Worm (Caenorhabditis elegans) whole organism, L3 larva: ENCODE data around the gene srh-167.

ENCODE experiments used
- aly-2 ChIP-seq: fragments of 150-350 bp; optimal IDR thresholded peaks from 2 replicates; lab custom pipeline; 2014; ENCODE audit warnings: missing biosample characterization, missing genetic modification characterization
- ceh-28 ChIP-seq: fragments of 150-350 bp; optimal IDR thresholded peaks from 2 replicates; lab custom pipeline; 2014; ENCODE audit warnings: missing biosample characterization, missing genetic modification reagents, missing genetic modification characterization
- egl-27 ChIP-seq: sonication (generic microtip); optimal IDR thresholded peaks from 4 replicates; lab custom pipeline; 2017; ENCODE audit warnings: missing biosample characterization, missing genetic modification reagents, missing genetic modification characterization
- elt-1 ChIP-seq: fragments of 150-350 bp; optimal IDR thresholded peaks from 2 replicates; lab custom pipeline; 2014; ENCODE audit warnings: missing biosample characterization, missing genetic modification characterization
- eor-1 ChIP-seq, 2 experiments: fragments of 150-350 bp; optimal IDR thresholded peaks; 2 replicates each; lab custom pipeline; 2014 to 2018; ENCODE audit warnings: missing biosample characterization in 2 of 2, missing genetic modification characterization in 2 of 2
- nfya-1 ChIP-seq: sonication (generic microtip); optimal IDR thresholded peaks from 2 replicates; lab custom pipeline; 2017; ENCODE audit warnings: missing genetic modification characterization, mild to moderate bottlenecking, missing compliant biosample characterization, antibody characterized with exemption, moderate library complexity; ENCODE audit not compliant: insufficient read depth
- nhr-237 ChIP-seq: fragments of 150-350 bp; optimal IDR thresholded peaks from 2 replicates; lab custom pipeline; 2014; ENCODE audit warnings: missing biosample characterization, missing genetic modification characterization
- nhr-28 ChIP-seq: fragments of 150-350 bp; optimal IDR thresholded peaks from 2 replicates; lab custom pipeline; 2014; ENCODE audit warnings: missing biosample characterization, missing genetic modification characterization
- nhr-76 ChIP-seq: fragments of 150-350 bp; sonication (generic microtip); optimal IDR thresholded peaks from 5 replicates; lab custom pipeline; 2014; ENCODE audit warnings: missing biosample characterization, missing genetic modification characterization
- nhr-77 ChIP-seq: fragments of 150-350 bp; optimal IDR thresholded peaks from 2 replicates; lab custom pipeline; 2014; ENCODE audit warnings: missing biosample characterization, missing genetic modification characterization

DNA sequence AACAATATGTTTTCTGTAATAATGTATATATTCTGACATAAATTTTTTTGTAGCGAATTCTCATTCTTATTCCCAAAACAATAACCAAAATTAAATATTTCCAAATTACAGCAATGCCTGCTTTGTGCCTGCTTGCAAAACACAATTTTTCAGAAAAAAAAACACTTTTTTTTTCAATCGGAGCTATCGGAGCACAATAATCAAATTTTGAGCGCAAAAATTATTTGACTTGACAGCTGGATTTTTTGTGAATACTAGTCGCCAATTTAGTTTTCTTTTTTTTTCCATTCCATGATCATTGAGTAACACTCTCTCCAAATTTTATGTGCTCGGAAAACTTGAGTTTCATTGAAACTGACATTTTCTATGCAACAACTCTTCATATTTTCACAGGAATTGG lies 16.3 kb upstream of the srh-167 start, which contains the start of gene srh-180:
- TF ChIP-seq nhr-237 (tag; lab: Kevin White, UChicago), result no peak
- no peak for TF ChIP-seq nhr-77 (tag; lab: Kevin White, UChicago)
- no peak for TF ChIP-seq eor-1 (tag; optimal IDR thresholded peaks at IDR 0.05; lab: Kevin White, UChicago)
- no peak for TF ChIP-seq egl-27 (tag; lab: Kevin White, UChicago)
- TF ChIP-seq aly-2, result no peak
- TF ChIP-seq nhr-28 (tag; lab: Kevin White, UChicago), result no peak
- TF ChIP-seq nhr-76 (tag; lab: Kevin White, UChicago), result no peak
- no peak for TF ChIP-seq nfya-1 (tag; lab: Kevin White, UChicago)
- no peak for TF ChIP-seq ceh-28 (tag; lab: Kevin White, UChicago)
- no peak for TF ChIP-seq elt-1 (tag; lab: Kevin White, UChicago)
